Worm (Caenorhabditis elegans): ENCODE results near the gene zip-11.

- TF ChIP-seq F13H6.1 (tag; optimal IDR thresholded peaks at IDR 0.05) = no peak
- TF ChIP-seq nhr-6 (tag; optimal IDR thresholded peaks at IDR 0.05) = no peak
- no peak for TF ChIP-seq ama-1 (optimal IDR thresholded peaks at IDR 0.05)
- no peak for TF ChIP-seq nhr-237 (tag; optimal IDR thresholded peaks at IDR 0.05)
- no peak for TF ChIP-seq ZK546.5 (tag; optimal IDR thresholded peaks at IDR 0.05)
- TF ChIP-seq ztf-11 (tag; optimal IDR thresholded peaks at IDR 0.05) = no peak
- TF ChIP-seq aly-2 (tag; optimal IDR thresholded peaks at IDR 0.05) = no peak
- TF ChIP-seq ztf-4 (tag; optimal IDR thresholded peaks at IDR 0.05) = no peak
- no peak for TF ChIP-seq R02D3.7 (tag; optimal IDR thresholded peaks at IDR 0.05)
- TF ChIP-seq mdl-1 (tag; optimal IDR thresholded peaks at IDR 0.05) = no peak
- TF ChIP-seq lsy-2 (tag; optimal IDR thresholded peaks at IDR 0.05) = no peak
These were observed 37.8 kb upstream of the zip-11 start, which contains the start of gene T26C12.3 for ce11 chrIV:3273295-3273694.
